Worm (Caenorhabditis elegans) whole organism, late embryonic: ENCODE results near the gene W02C12.2.

Experiments used
- dmd-4 ChIP-seq: sonication (generic microtip); optimal IDR thresholded peaks from 2 replicates; lab custom pipeline; 2016; ENCODE audit warnings: borderline replicate concordance, missing genetic modification characterization, missing compliant biosample characterization
- nhr-232 ChIP-seq: sonication (generic microtip); optimal IDR thresholded peaks from 2 replicates; lab custom pipeline; 2016; ENCODE audit warnings: missing genetic modification characterization, missing compliant biosample characterization
- ttx-3 ChIP-seq: sonication (generic microtip); optimal IDR thresholded peaks from 2 replicates; lab custom pipeline; 2016; ENCODE audit warnings: missing genetic modification reagents, missing genetic modification characterization, missing compliant biosample characterization
- zip-5 ChIP-seq: sonication (generic microtip); optimal IDR thresholded peaks from 2 replicates; lab custom pipeline; 2016; ENCODE audit warnings: missing genetic modification characterization, missing compliant biosample characterization

ce11 chrIV:3977965-3978523, 29.7 kb downstream of the W02C12.2 start, which contains the start of gene srh-220:
- TF ChIP-seq dmd-4 (tag; lab: Kevin White, UChicago): no peak
- TF ChIP-seq nhr-232 (tag; lab: Kevin White, UChicago): no peak
- TF ChIP-seq ttx-3 (tag; lab: Kevin White, UChicago): no peak
- no peak for TF ChIP-seq zip-5
